Fruit fly (Drosophila melanogaster) whole organism: ENCODE data around the gene Sos.

Experiments used
- CG8478 ChIP-seq: fragments of >200 bp; optimal IDR thresholded peaks from 2 replicates; lab custom pipeline; 2018; ENCODE audit warnings: inconsistent platforms
- EcR ChIP-seq, 2 experiments: fragments of >200 bp; optimal IDR thresholded peaks; 2 replicates each; lab custom pipeline; 2017; ENCODE audit warnings: missing biosample characterization in 2 of 2, missing genetic modification characterization in 2 of 2, missing genetic modification reagents in 2 of 2
- usp ChIP-seq: fragments of >200 bp; optimal IDR thresholded peaks from 2 replicates; lab custom pipeline; 2017; ENCODE audit warnings: missing biosample characterization, missing genetic modification characterization, mixed read lengths

DNA sequence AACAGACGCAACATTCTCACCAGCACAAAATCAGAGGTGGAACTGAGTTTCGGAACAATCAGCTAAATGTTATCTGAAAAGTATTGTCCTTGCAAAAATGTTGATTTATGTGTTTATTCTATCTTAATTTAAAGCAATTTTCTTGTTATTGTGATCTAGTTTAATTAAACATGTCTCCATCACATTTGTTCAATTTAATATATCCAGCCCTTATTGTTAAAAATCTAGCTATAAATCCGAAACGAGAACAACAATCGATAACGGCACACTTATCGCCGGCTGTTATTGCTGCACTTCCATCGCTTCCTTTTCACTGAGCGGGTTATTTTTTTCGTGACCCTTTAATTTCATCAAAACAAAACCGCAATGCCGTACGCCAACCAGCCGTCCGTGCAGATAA, 19.4 kb downstream of the Sos start, which contains the start of the genes GatC, PolG2 and Polr2C:
- TF ChIP-seq EcR (GFP tag; optimal IDR thresholded peaks at IDR 0.05; lab: Kevin White, UChicago) = no peak
- no peak for TF ChIP-seq usp (GFP tag; lab: Kevin White, UChicago)
- no peak for TF ChIP-seq CG8478
